Worm (Caenorhabditis elegans) whole organism, L3 larva: Measurements from ENCODE around the gene lev-9.

Experiments
- R02D3.7 ChIP-seq: fragments of 150-350 bp; optimal IDR thresholded peaks from 2 replicates; lab custom pipeline; 2014; ENCODE audit warnings: missing biosample characterization, missing genetic modification characterization
- ZK546.5 ChIP-seq: sonication (generic microtip); optimal IDR thresholded peaks from 2 replicates; lab custom pipeline; 2017; ENCODE audit warnings: missing biosample characterization, missing genetic modification characterization
- aly-2 ChIP-seq: fragments of 150-350 bp; optimal IDR thresholded peaks from 2 replicates; lab custom pipeline; 2014; ENCODE audit warnings: missing biosample characterization, missing genetic modification characterization
- ama-1 ChIP-seq: fragments of 150-350 bp; optimal IDR thresholded peaks from 2 replicates; lab custom pipeline; 2018
- ceh-28 ChIP-seq: fragments of 150-350 bp; optimal IDR thresholded peaks from 2 replicates; lab custom pipeline; 2014; ENCODE audit warnings: missing biosample characterization, missing genetic modification reagents, missing genetic modification characterization
- ceh-82 ChIP-seq: fragments of 150-350 bp; optimal IDR thresholded peaks from 2 replicates; lab custom pipeline; 2014; ENCODE audit warnings: missing biosample characterization, missing genetic modification characterization
- ceh-9 ChIP-seq: sonication (generic microtip); optimal IDR thresholded peaks from 2 replicates; lab custom pipeline; 2018; ENCODE audit warnings: missing biosample characterization, missing genetic modification characterization
- daf-12 ChIP-seq: fragments of 150-350 bp; optimal IDR thresholded peaks from 2 replicates; lab custom pipeline; 2014; ENCODE audit warnings: missing biosample characterization, missing genetic modification reagents, missing genetic modification characterization
- egl-27 ChIP-seq: sonication (generic microtip); optimal IDR thresholded peaks from 4 replicates; lab custom pipeline; 2017; ENCODE audit warnings: missing biosample characterization, missing genetic modification reagents, missing genetic modification characterization
- egl-5 ChIP-seq: fragments of 150-350 bp; optimal IDR thresholded peaks from 2 replicates; lab custom pipeline; 2017; ENCODE audit warnings: missing biosample characterization, missing genetic modification reagents, missing genetic modification characterization, inconsistent platforms
- elt-2 ChIP-seq: sonication (generic microtip); optimal IDR thresholded peaks from 2 replicates; lab custom pipeline; 2016; ENCODE audit warnings: missing genetic modification reagents, mild to moderate bottlenecking, missing genetic modification characterization, missing compliant biosample characterization
- eor-1 ChIP-seq, 2 experiments: fragments of 150-350 bp; optimal IDR thresholded peaks; 2 replicates each; lab custom pipeline; 2014 to 2018; ENCODE audit warnings: missing biosample characterization in 2 of 2, missing genetic modification characterization in 2 of 2
- fkh-10 ChIP-seq: sonication (generic microtip); optimal IDR thresholded peaks from 2 replicates; lab custom pipeline; 2017; ENCODE audit warnings: missing biosample characterization, missing genetic modification reagents, missing genetic modification characterization
- fkh-2 ChIP-seq: fragments of 150-350 bp; optimal IDR thresholded peaks from 2 replicates; lab custom pipeline; 2014; ENCODE audit warnings: missing biosample characterization, missing genetic modification reagents, missing genetic modification characterization
- fos-1 ChIP-seq: fragments of 150-350 bp; optimal IDR thresholded peaks from 2 replicates; lab custom pipeline; 2014; ENCODE audit warnings: missing biosample characterization, missing genetic modification characterization
- hmg-11 ChIP-seq: sonication (generic microtip); optimal IDR thresholded peaks from 2 replicates; lab custom pipeline; 2016; ENCODE audit warnings: missing genetic modification characterization, missing compliant biosample characterization
- jun-1 ChIP-seq: fragments of 150-350 bp; optimal IDR thresholded peaks from 2 replicates; lab custom pipeline; 2014; ENCODE audit warnings: missing biosample characterization, missing genetic modification reagents, missing genetic modification characterization
- lin-15B ChIP-seq: fragments of 150-350 bp; optimal IDR thresholded peaks from 2 replicates; lab custom pipeline; 2014; ENCODE audit warnings: missing biosample characterization, missing genetic modification characterization
- lin-39 ChIP-seq: fragments of 150-350 bp; optimal IDR thresholded peaks from 2 replicates; lab custom pipeline; 2018; ENCODE audit warnings: missing biosample characterization, missing genetic modification reagents, missing genetic modification characterization
- lsy-12 ChIP-seq: sonication (generic microtip); optimal IDR thresholded peaks from 2 replicates; lab custom pipeline; 2016; ENCODE audit warnings: mild to moderate bottlenecking, missing genetic modification characterization, missing compliant biosample characterization
- mdl-1 ChIP-seq: fragments of 150-350 bp; optimal IDR thresholded peaks from 2 replicates; lab custom pipeline; 2014; ENCODE audit warnings: missing biosample characterization, missing genetic modification characterization
- mml-1 ChIP-seq: fragments of 150-350 bp; sonication (generic microtip); optimal IDR thresholded peaks from 3 replicates; lab custom pipeline; 2014; ENCODE audit warnings: missing biosample characterization, missing genetic modification characterization
- nfya-1 ChIP-seq: sonication (generic microtip); optimal IDR thresholded peaks from 2 replicates; lab custom pipeline; 2017; ENCODE audit warnings: missing genetic modification characterization, mild to moderate bottlenecking, missing compliant biosample characterization, antibody characterized with exemption, moderate library complexity; ENCODE audit not compliant: insufficient read depth
- nhr-11 ChIP-seq: fragments of 150-350 bp; optimal IDR thresholded peaks from 2 replicates; lab custom pipeline; 2014; ENCODE audit warnings: missing biosample characterization, missing genetic modification characterization
- nhr-12 ChIP-seq: fragments of 150-350 bp; optimal IDR thresholded peaks from 2 replicates; lab custom pipeline; 2014; ENCODE audit warnings: missing biosample characterization, missing genetic modification characterization
- nhr-23 ChIP-seq: fragments of 150-350 bp; optimal IDR thresholded peaks from 2 replicates; lab custom pipeline; 2014; ENCODE audit warnings: missing biosample characterization, missing genetic modification reagents, missing genetic modification characterization
- nhr-237 ChIP-seq: fragments of 150-350 bp; optimal IDR thresholded peaks from 2 replicates; lab custom pipeline; 2014; ENCODE audit warnings: missing biosample characterization, missing genetic modification characterization
- nhr-25 ChIP-seq: sonication (generic microtip); optimal IDR thresholded peaks from 2 replicates; lab custom pipeline; 2017; ENCODE audit warnings: missing biosample characterization, missing genetic modification characterization
- nhr-28 ChIP-seq: fragments of 150-350 bp; optimal IDR thresholded peaks from 2 replicates; lab custom pipeline; 2014; ENCODE audit warnings: missing biosample characterization, missing genetic modification characterization
- nhr-67 ChIP-seq: fragments of 150-350 bp; optimal IDR thresholded peaks from 2 replicates; lab custom pipeline; 2014; ENCODE audit warnings: missing biosample characterization, missing genetic modification characterization
- nhr-76 ChIP-seq: fragments of 150-350 bp; sonication (generic microtip); optimal IDR thresholded peaks from 5 replicates; lab custom pipeline; 2014; ENCODE audit warnings: missing biosample characterization, missing genetic modification characterization
- nhr-77 ChIP-seq: fragments of 150-350 bp; optimal IDR thresholded peaks from 2 replicates; lab custom pipeline; 2014; ENCODE audit warnings: missing biosample characterization, missing genetic modification characterization
- pha-4 ChIP-seq: fragments of 150-350 bp; optimal IDR thresholded peaks from 2 replicates; lab custom pipeline; 2014; ENCODE audit warnings: missing biosample characterization, missing genetic modification reagents, missing genetic modification characterization
- pqm-1 ChIP-seq: fragments of 150-350 bp; optimal IDR thresholded peaks from 2 replicates; lab custom pipeline; 2017; ENCODE audit warnings: missing biosample characterization, missing genetic modification characterization, inconsistent platforms
- skn-1 ChIP-seq: fragments of 150-350 bp; optimal IDR thresholded peaks from 2 replicates; lab custom pipeline; 2014; ENCODE audit warnings: missing biosample characterization, missing genetic modification characterization
- tbx-2 ChIP-seq: sonication (generic microtip); optimal IDR thresholded peaks from 2 replicates; lab custom pipeline; 2016; ENCODE audit warnings: mild to moderate bottlenecking, missing genetic modification characterization, missing compliant biosample characterization
- unc-39 ChIP-seq: sonication (generic microtip); optimal IDR thresholded peaks from 4 replicates; lab custom pipeline; 2017; ENCODE audit warnings: missing biosample characterization, missing genetic modification characterization
- unc-62 ChIP-seq: fragments of 150-350 bp; sonication (generic microtip); optimal IDR thresholded peaks from 4 replicates; lab custom pipeline; 2014; ENCODE audit warnings: missing biosample characterization, missing genetic modification reagents, missing genetic modification characterization
- ztf-11 ChIP-seq: fragments of 150-350 bp; optimal IDR thresholded peaks from 2 replicates; lab custom pipeline; 2014; ENCODE audit warnings: missing biosample characterization, missing genetic modification characterization
- ztf-4 ChIP-seq: fragments of 150-350 bp; optimal IDR thresholded peaks from 2 replicates; lab custom pipeline; 2014; ENCODE audit warnings: missing biosample characterization, missing genetic modification characterization

lev-9 gene

DNA sequence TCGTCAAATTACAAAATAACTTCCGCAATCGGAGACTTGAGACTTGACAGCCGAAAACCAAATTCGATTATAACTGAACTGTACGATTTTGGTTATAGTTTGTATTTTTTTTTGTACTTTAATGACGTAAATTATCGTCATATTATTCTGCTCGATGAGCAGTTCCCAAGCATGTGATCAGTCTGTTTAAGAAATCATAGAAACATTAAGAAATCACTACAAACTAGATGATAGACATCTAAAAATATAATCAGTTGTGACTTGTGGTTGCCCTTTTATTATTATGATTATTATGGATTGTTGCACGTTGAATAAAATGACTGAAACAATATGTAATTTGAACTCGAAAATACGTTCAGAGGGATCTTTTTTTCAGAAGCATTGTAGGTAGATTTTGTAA lies 17.3 kb downstream of the lev-9 start:
- TF ChIP-seq ceh-28 (tag; lab: Kevin White, UChicago) (no peak), lin-15B (tag; lab: Kevin White, UChicago) (no peak), aly-2 (tag; lab: Kevin White, UChicago) (no peak), ztf-4 (tag; lab: Kevin White, UChicago) (no peak), nhr-25 (tag; lab: Kevin White, UChicago) (no peak), jun-1 (tag; lab: Kevin White, UChicago) (peak; percentile 27), ZK546.5 (tag; lab: Kevin White, UChicago) (no peak), unc-62 (no peak), nhr-76 (no peak), skn-1 (tag; lab: Kevin White, UChicago) (peak; percentile 61), elt-2 (tag; lab: Kevin White, UChicago) (peak; percentile 80), mml-1 (no peak), pha-4 (tag; lab: Kevin White, UChicago) (peak; percentile 27), pqm-1 (peak; percentile 83), unc-39 (tag; lab: Kevin White, UChicago) (no peak)

DNA sequence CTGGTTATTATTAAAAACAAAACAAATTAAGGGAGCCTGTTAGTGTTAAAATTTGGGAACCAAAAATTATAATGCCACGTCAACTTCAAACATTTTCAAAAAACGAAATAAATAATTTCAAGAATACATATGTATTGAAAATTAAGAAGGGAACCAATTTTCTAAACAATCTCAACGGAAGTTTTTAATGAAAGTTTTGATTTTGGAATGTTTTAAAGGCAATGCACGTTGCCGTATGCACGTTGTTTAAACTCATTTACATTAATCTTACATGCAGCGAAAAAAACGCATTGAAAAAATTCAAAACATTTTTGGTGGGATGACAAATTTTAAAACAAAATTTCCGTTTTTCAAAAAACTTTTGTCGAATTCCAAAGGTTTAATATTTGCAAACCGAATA lies 17.8 kb downstream of the lev-9 start:
- TF ChIP-seq unc-39 (tag; lab: Kevin White, UChicago) = no peak
- TF ChIP-seq mdl-1 (tag; lab: Kevin White, UChicago) = no peak
- no peak for TF ChIP-seq nhr-67
- TF ChIP-seq nhr-28 (tag; lab: Kevin White, UChicago) = no peak
- TF ChIP-seq skn-1 (tag; lab: Kevin White, UChicago) = no peak
- TF ChIP-seq ceh-9 (tag; lab: Kevin White, UChicago) = no peak
- TF ChIP-seq tbx-2 (tag; lab: Kevin White, UChicago) = no peak
- no peak for TF ChIP-seq jun-1 (tag; lab: Kevin White, UChicago)
- TF ChIP-seq R02D3.7 (tag; lab: Kevin White, UChicago) = no peak
- no peak for TF ChIP-seq egl-5 (tag; lab: Kevin White, UChicago)
- TF ChIP-seq ama-1 (lab: Kevin White, UChicago) = no peak
- no peak for TF ChIP-seq nfya-1 (tag; lab: Kevin White, UChicago)
- TF ChIP-seq aly-2 (tag; lab: Kevin White, UChicago) = no peak
- no peak for TF ChIP-seq ceh-82 (tag; lab: Kevin White, UChicago)
- no peak for TF ChIP-seq nhr-23
- no peak for TF ChIP-seq hmg-11 (tag; lab: Kevin White, UChicago)

DNA sequence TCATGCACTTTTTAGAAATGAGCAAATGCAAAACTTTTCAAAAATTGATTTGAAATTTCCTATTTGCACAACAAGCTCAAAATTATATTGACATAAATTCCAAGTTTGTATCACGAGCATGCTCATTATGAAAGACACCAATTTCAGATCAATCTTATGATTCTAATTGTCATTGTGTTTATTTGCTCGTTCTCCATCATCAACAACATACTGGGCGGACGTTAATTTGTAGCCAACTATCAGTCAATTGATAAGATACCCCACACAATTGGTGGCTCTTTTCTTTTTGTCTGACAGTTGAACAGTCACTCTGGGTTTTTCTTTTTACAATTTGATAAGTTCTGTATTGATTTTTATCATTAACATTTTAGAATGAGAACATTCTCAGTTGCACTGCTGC lies 19.8 kb downstream of the lev-9 start, which contains the start of gene lro-1:
TSS of gene lro-1 (plus strand) at position 372 of the 400 bp plus-strand sequence.
- TF ChIP-seq skn-1 (tag; lab: Kevin White, UChicago) (peak; percentile 76), fkh-2 (tag; lab: Kevin White, UChicago) (no peak), pqm-1 (peak; percentile 88), nfya-1 (tag; lab: Kevin White, UChicago) (no peak), pha-4 (tag; lab: Kevin White, UChicago) (peak; percentile 37), elt-2 (tag; lab: Kevin White, UChicago) (peak; percentile 94), ztf-11 (tag; lab: Kevin White, UChicago) (no peak), aly-2 (tag; lab: Kevin White, UChicago) (no peak), jun-1 (tag; lab: Kevin White, UChicago) (peak; percentile 40)

DNA sequence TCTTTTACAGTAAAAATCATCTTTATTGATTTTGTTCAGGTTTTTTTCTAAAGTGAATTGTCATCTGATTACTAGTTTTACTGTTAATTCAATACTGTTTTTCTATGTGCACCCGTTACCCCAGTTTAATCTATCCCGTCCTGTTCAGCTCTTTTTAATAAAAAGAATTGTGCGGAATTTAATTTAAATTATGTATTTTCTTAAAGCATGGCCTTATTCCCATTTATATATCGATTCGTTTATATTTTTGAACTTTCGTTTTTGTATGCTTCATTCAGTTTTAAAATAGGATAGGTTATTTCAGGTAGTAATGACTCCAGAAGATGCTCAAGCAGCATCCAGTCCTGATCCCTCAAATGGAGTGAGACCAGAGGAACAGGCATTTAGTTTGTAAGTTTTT lies 24.8 kb downstream of the lev-9 start, which contains the start of gene W05H9.2:
TSS of gene W05H9.2 (plus strand) at position 301 of the 400 bp plus-strand sequence.
- TF ChIP-seq nhr-23 = no peak
- TF ChIP-seq ceh-9 (tag; lab: Kevin White, UChicago) = no peak
- TF ChIP-seq nhr-11 (tag; lab: Kevin White, UChicago) = no peak
- TF ChIP-seq egl-27 (tag; lab: Kevin White, UChicago) = no peak
- TF ChIP-seq nhr-12 (tag; lab: Kevin White, UChicago) = no peak
- no peak for TF ChIP-seq nhr-76
- TF ChIP-seq lsy-12 (tag; lab: Kevin White, UChicago) = no peak
- TF ChIP-seq lin-15B (tag; lab: Kevin White, UChicago) = no peak
- no peak for TF ChIP-seq nhr-77 (tag; lab: Kevin White, UChicago)

DNA sequence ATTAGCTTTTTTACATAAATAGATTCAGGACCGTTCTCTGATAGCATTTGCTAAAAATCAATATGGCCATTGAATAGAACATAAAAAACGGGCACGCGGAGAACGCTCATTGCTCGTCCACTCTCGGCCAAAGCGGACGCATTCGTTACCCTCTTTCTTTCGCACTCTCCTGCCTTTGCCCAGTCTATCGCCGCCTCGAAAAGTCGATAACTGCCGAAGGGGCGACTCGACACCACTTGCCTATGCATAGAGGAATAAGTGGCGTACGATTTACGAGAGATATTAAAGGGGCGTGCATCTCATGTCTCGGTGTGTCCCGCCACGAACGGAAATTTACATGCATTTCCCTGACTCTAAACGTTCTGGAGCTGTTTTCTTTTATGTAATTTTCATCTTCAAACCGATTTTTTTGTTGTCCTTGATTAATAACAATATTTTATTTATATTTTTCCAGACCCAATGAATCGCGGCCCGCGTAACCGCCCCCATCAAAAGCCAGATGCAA lies 28.3 kb downstream of the lev-9 start, which contains the start of gene W05H9.4:
TSS of gene W05H9.4 (plus strand) at position 455 of the 505 bp plus-strand sequence.
- TF ChIP-seq lin-39 = peak; percentile 85
- peak; percentile 28 for TF ChIP-seq R02D3.7 (tag; lab: Kevin White, UChicago)
- TF ChIP-seq fos-1 = no peak
- TF ChIP-seq daf-12 (tag; lab: Kevin White, UChicago) = no peak
- TF ChIP-seq ztf-4 (tag; lab: Kevin White, UChicago) = no peak
- no peak for TF ChIP-seq tbx-2 (tag; lab: Kevin White, UChicago)
- TF ChIP-seq jun-1 (tag; lab: Kevin White, UChicago) = no peak
- TF ChIP-seq nhr-12 (tag; lab: Kevin White, UChicago) = no peak
- no peak for TF ChIP-seq ztf-11 (tag; lab: Kevin White, UChicago)
- no peak for TF ChIP-seq mdl-1 (tag; lab: Kevin White, UChicago)
- TF ChIP-seq nhr-237 = no peak
- TF ChIP-seq elt-2 (tag; lab: Kevin White, UChicago) = peak; percentile 12
- TF ChIP-seq fkh-2 (tag; lab: Kevin White, UChicago) = no peak
- TF ChIP-seq aly-2 (tag; lab: Kevin White, UChicago) = no peak
- TF ChIP-seq fkh-10 = no peak
- no peak for TF ChIP-seq nhr-67
- TF ChIP-seq egl-5 (tag; lab: Kevin White, UChicago) = no peak
- TF ChIP-seq nhr-77 (tag; lab: Kevin White, UChicago) = no peak
- no peak for TF ChIP-seq eor-1 (tag; optimal IDR thresholded peaks at IDR 0.05; lab: Kevin White, UChicago)
- TF ChIP-seq hmg-11 (tag; lab: Kevin White, UChicago) = peak; percentile 50
- TF ChIP-seq ama-1 (lab: Kevin White, UChicago) = no peak
- TF ChIP-seq pqm-1 = no peak
- no peak for TF ChIP-seq nhr-25 (tag; lab: Kevin White, UChicago)
- peak; percentile 50 for TF ChIP-seq ceh-28 (tag; lab: Kevin White, UChicago)
- no peak for TF ChIP-seq nhr-76
